Fruit fly (Drosophila melanogaster) whole organism, prepupa: Measurements from ENCODE around the gene TwdlX.

Experiments used
- Blimp-1 ChIP-seq: fragments of 200-800 bp; sonication (Bioruptor generic); optimal IDR thresholded peaks from 3 replicates; lab custom pipeline; 2017; ENCODE audit warnings: missing biosample characterization, missing genetic modification characterization, mild to moderate bottlenecking, moderate library complexity, missing genetic modification reagents
- CG10631 ChIP-seq: fragments of 200-800 bp; sonication (Bioruptor generic); optimal IDR thresholded peaks from 2 replicates; lab custom pipeline; 2016; ENCODE audit warnings: missing biosample characterization, missing genetic modification characterization
- CG11902 ChIP-seq: fragments of 200-800 bp; sonication (Bioruptor generic); optimal IDR thresholded peaks from 3 replicates; lab custom pipeline; 2016; ENCODE audit warnings: missing biosample characterization, missing genetic modification characterization
- CG1621 ChIP-seq: fragments of 200-800 bp; sonication (Bioruptor generic); optimal IDR thresholded peaks from 3 replicates; lab custom pipeline; 2018; ENCODE audit warnings: missing biosample characterization, mild to moderate bottlenecking, missing genetic modification characterization
- CG16779 ChIP-seq: fragments of 200-800 bp; sonication (Bioruptor generic); optimal IDR thresholded peaks from 3 replicates; lab custom pipeline; 2017; ENCODE audit warnings: missing biosample characterization, mild to moderate bottlenecking, missing genetic modification characterization
- CG3032 ChIP-seq: fragments of 200-800 bp; optimal IDR thresholded peaks from 2 replicates; lab custom pipeline; 2019; ENCODE audit warnings: missing biosample characterization, mild to moderate bottlenecking, missing genetic modification characterization, moderate library complexity
- CG31627 ChIP-seq: fragments of 200-800 bp; sonication (Bioruptor generic); optimal IDR thresholded peaks from 3 replicates; lab custom pipeline; 2016; ENCODE audit warnings: missing biosample characterization, missing genetic modification characterization
- CG32006 ChIP-seq: fragments of 200-800 bp; sonication (Bioruptor generic); optimal IDR thresholded peaks from 3 replicates; lab custom pipeline; 2017; ENCODE audit warnings: missing biosample characterization, mild to moderate bottlenecking, missing genetic modification characterization
- CG34406 ChIP-seq: fragments of 200-800 bp; sonication (Bioruptor generic); optimal IDR thresholded peaks from 3 replicates; lab custom pipeline; 2016; ENCODE audit warnings: missing biosample characterization, missing genetic modification characterization
- CG3919 ChIP-seq: fragments of 200-800 bp; sonication (Bioruptor generic); optimal IDR thresholded peaks from 3 replicates; lab custom pipeline; 2016; ENCODE audit warnings: missing biosample characterization, missing genetic modification characterization
- CG4318 ChIP-seq: fragments of 200-800 bp; sonication (Bioruptor generic); optimal IDR thresholded peaks from 3 replicates; lab custom pipeline; 2017; ENCODE audit warnings: missing biosample characterization, mild to moderate bottlenecking, missing genetic modification characterization
- CG6163 ChIP-seq: fragments of 200-800 bp; sonication (Bioruptor generic); IDR thresholded peaks from 3 replicates; pipeline ENCODE4 v1.3.6; 2022; ENCODE audit warnings: missing biosample characterization, missing genetic modification characterization
- CG6276 ChIP-seq: fragments of 200-800 bp; sonication (Bioruptor generic); optimal IDR thresholded peaks from 2 replicates; lab custom pipeline; 2017; ENCODE audit warnings: missing biosample characterization, mild to moderate bottlenecking, missing genetic modification characterization
- CG6792 ChIP-seq: fragments of 200-800 bp; sonication (Bioruptor generic); optimal IDR thresholded peaks from 3 replicates; lab custom pipeline; 2016; ENCODE audit warnings: missing biosample characterization, missing genetic modification characterization
- CG6808 ChIP-seq: fragments of 200-800 bp; sonication (Bioruptor generic); optimal IDR thresholded peaks from 3 replicates; lab custom pipeline; 2017; ENCODE audit warnings: missing biosample characterization, missing genetic modification characterization, mild to moderate bottlenecking, moderate library complexity, missing genetic modification reagents
- CG7368 ChIP-seq: fragments of 200-800 bp; sonication (Bioruptor generic); optimal IDR thresholded peaks from 3 replicates; lab custom pipeline; 2016; ENCODE audit warnings: missing biosample characterization, missing genetic modification characterization
- CG8119 ChIP-seq: fragments of 200-800 bp; sonication (Bioruptor generic); IDR thresholded peaks from 3 replicates; pipeline ENCODE4 v1.3.6; 2022; ENCODE audit warnings: missing biosample characterization, missing genetic modification characterization
- CG8319 ChIP-seq: fragments of 200-800 bp; sonication (Bioruptor generic); optimal IDR thresholded peaks from 3 replicates; lab custom pipeline; 2016; ENCODE audit warnings: missing biosample characterization, missing genetic modification characterization
- CG8632 ChIP-seq: fragments of 200-800 bp; sonication (Bioruptor generic); optimal IDR thresholded peaks from 3 replicates; lab custom pipeline; 2016; ENCODE audit warnings: missing biosample characterization, missing genetic modification characterization
- CG9139 ChIP-seq: fragments of 200-800 bp; sonication (Bioruptor generic); optimal IDR thresholded peaks from 3 replicates; lab custom pipeline; 2017; ENCODE audit warnings: missing biosample characterization, mild to moderate bottlenecking, missing genetic modification characterization
- Eip78C ChIP-seq: fragments of 200-800 bp; sonication (Bioruptor generic); peaks from one replicate; lab custom pipeline; 2016; ENCODE audit warnings: missing biosample characterization, missing genetic modification characterization
- Eip93F ChIP-seq: fragments of 200-800 bp; sonication (Bioruptor generic); optimal IDR thresholded peaks from 2 replicates; lab custom pipeline; 2016; ENCODE audit warnings: missing biosample characterization, mild to moderate bottlenecking, missing genetic modification characterization
- Ets96B ChIP-seq: fragments of 200-800 bp; optimal IDR thresholded peaks from 2 replicates; lab custom pipeline; 2019; ENCODE audit warnings: missing biosample characterization, mild to moderate bottlenecking, missing genetic modification characterization, moderate library complexity
- Gug ChIP-seq: fragments of 200-800 bp; sonication (Bioruptor generic); IDR thresholded peaks from 2 replicates; pipeline ENCODE4 v1.3.6; 2022; ENCODE audit warnings: missing biosample characterization, missing genetic modification characterization
- Hr38 ChIP-seq: sonication (Bioruptor generic); optimal IDR thresholded peaks from 2 replicates; lab custom pipeline; 2016; ENCODE audit warnings: missing biosample characterization, missing genetic modification characterization
- Hr39 ChIP-seq: fragments of 200-800 bp; sonication (Bioruptor generic); optimal IDR thresholded peaks from 2 replicates; lab custom pipeline; 2016; ENCODE audit warnings: missing biosample characterization, missing genetic modification characterization
- Hr4 ChIP-seq: fragments of 200-800 bp; sonication (Bioruptor generic); optimal IDR thresholded peaks from 3 replicates; lab custom pipeline; 2016; ENCODE audit warnings: missing biosample characterization, missing genetic modification characterization
- Lpt ChIP-seq: fragments of 200-800 bp; sonication (Bioruptor generic); optimal IDR thresholded peaks from 3 replicates; lab custom pipeline; 2016; ENCODE audit warnings: missing biosample characterization, missing genetic modification characterization
- Met ChIP-seq: fragments of 200-800 bp; sonication (Bioruptor generic); optimal IDR thresholded peaks from 3 replicates; lab custom pipeline; 2016; ENCODE audit warnings: missing biosample characterization, missing genetic modification characterization
- Smox ChIP-seq: fragments of 200-800 bp; sonication (Bioruptor generic); optimal IDR thresholded peaks from 3 replicates; lab custom pipeline; 2016; ENCODE audit warnings: missing biosample characterization, missing genetic modification characterization
- Sox102F ChIP-seq: fragments of 200-800 bp; sonication (Bioruptor generic); optimal IDR thresholded peaks from 2 replicates; lab custom pipeline; 2016; ENCODE audit warnings: missing biosample characterization, mild to moderate bottlenecking, missing genetic modification characterization
- Sox15 ChIP-seq: fragments of 200-800 bp; sonication (Bioruptor generic); optimal IDR thresholded peaks from 3 replicates; lab custom pipeline; 2016; ENCODE audit warnings: missing biosample characterization, missing genetic modification characterization
- achi ChIP-seq: fragments of 200-800 bp; sonication (Bioruptor generic); optimal IDR thresholded peaks from 3 replicates; lab custom pipeline; 2016; ENCODE audit warnings: missing biosample characterization, missing genetic modification characterization
- acj6 ChIP-seq: fragments of 200-800 bp; sonication (Bioruptor generic); optimal IDR thresholded peaks from 3 replicates; lab custom pipeline; 2016; ENCODE audit warnings: missing biosample characterization, missing genetic modification characterization
- cyc ChIP-seq: fragments of 200-800 bp; sonication (Bioruptor generic); optimal IDR thresholded peaks from 3 replicates; lab custom pipeline; 2016; ENCODE audit warnings: missing biosample characterization, missing genetic modification characterization
- dac ChIP-seq: fragments of 200-800 bp; sonication (Bioruptor generic); optimal IDR thresholded peaks from 2 replicates; lab custom pipeline; 2017; ENCODE audit warnings: missing biosample characterization, mild to moderate bottlenecking, missing genetic modification characterization
- dsx ChIP-seq: fragments of 200-800 bp; optimal IDR thresholded peaks from 3 replicates; lab custom pipeline; 2019; ENCODE audit warnings: missing biosample characterization, mild to moderate bottlenecking, missing genetic modification characterization, moderate library complexity; ENCODE audit not compliant: poor library complexity, severe bottlenecking
- eg ChIP-seq: fragments of 200-800 bp; sonication (Bioruptor generic); IDR thresholded peaks from 3 replicates; pipeline ENCODE4 v1.3.6; 2022; ENCODE audit warnings: missing biosample characterization, missing genetic modification characterization
- esn ChIP-seq: fragments of 200-800 bp; sonication (Bioruptor generic); optimal IDR thresholded peaks from 2 replicates; lab custom pipeline; 2016; ENCODE audit warnings: missing biosample characterization, mild to moderate bottlenecking, missing genetic modification characterization, moderate library complexity
- fd59A ChIP-seq: fragments of 200-800 bp; sonication (Bioruptor generic); optimal IDR thresholded peaks from 2 replicates; lab custom pipeline; 2017; ENCODE audit warnings: missing biosample characterization, mild to moderate bottlenecking, missing genetic modification characterization, missing genetic modification reagents
- fd85E ChIP-seq: fragments of 200-800 bp; sonication (Bioruptor generic); optimal IDR thresholded peaks from 3 replicates; lab custom pipeline; 2016; ENCODE audit warnings: missing biosample characterization, missing genetic modification characterization
- fkh ChIP-seq: fragments of 200-800 bp; sonication (Bioruptor generic); optimal IDR thresholded peaks from 3 replicates; lab custom pipeline; 2017; ENCODE audit warnings: missing biosample characterization, mild to moderate bottlenecking, missing genetic modification characterization, moderate library complexity
- lz ChIP-seq: fragments of 200-800 bp; sonication (Bioruptor generic); optimal IDR thresholded peaks from 3 replicates; lab custom pipeline; 2016; ENCODE audit warnings: missing biosample characterization, missing genetic modification characterization
- net ChIP-seq: fragments of 200-800 bp; sonication (Bioruptor generic); optimal IDR thresholded peaks from 3 replicates; lab custom pipeline; 2016; ENCODE audit warnings: missing biosample characterization, missing genetic modification characterization
- pdm3 ChIP-seq: fragments of 200-800 bp; sonication (Bioruptor generic); optimal IDR thresholded peaks from 3 replicates; lab custom pipeline; 2016; ENCODE audit warnings: missing biosample characterization, missing genetic modification characterization
- salr ChIP-seq, 2 experiments: fragments of 200-800 bp; sonication (Bioruptor generic); optimal IDR thresholded peaks; 3 replicates each; lab custom pipeline; 2016 to 2018; ENCODE audit warnings: missing biosample characterization in 2 of 2, missing genetic modification characterization in 2 of 2, mild to moderate bottlenecking in 1 of 2
- spab ChIP-seq: fragments of 200-800 bp; sonication (Bioruptor generic); optimal IDR thresholded peaks from 2 replicates; lab custom pipeline; 2017; ENCODE audit warnings: missing biosample characterization, mild to moderate bottlenecking, missing genetic modification characterization, missing genetic modification reagents
- ss ChIP-seq, 2 experiments: fragments of 200-800 bp; sonication (Bioruptor generic); optimal IDR thresholded peaks; 2 replicates in 1 of 2; 3 replicates in 1 of 2; lab custom pipeline; 2017 to 2018; ENCODE audit warnings: mild to moderate bottlenecking in 2 of 2, missing biosample characterization in 2 of 2, missing genetic modification characterization in 2 of 2, moderate library complexity in 1 of 2
- topi ChIP-seq: fragments of 200-800 bp; sonication (Bioruptor generic); optimal IDR thresholded peaks from 3 replicates; lab custom pipeline; 2016; ENCODE audit warnings: missing biosample characterization, missing genetic modification characterization

Gene TwdlX

dm6 chrX:16764955-16765354, 34.1 kb downstream of the TwdlX start (continued):
- TF ChIP-seq CG1621 (peak; percentile 8), Hr38 (no peak), fkh (GFP tag; lab: Kevin White, UChicago) (no peak), esn (GFP tag; lab: Kevin White, UChicago) (peak; percentile 53), CG32006 (GFP tag; lab: Kevin White, UChicago) (peak; percentile 48), fd85E (GFP tag; lab: Kevin White, UChicago) (no peak), CG6808 (GFP tag; lab: Kevin White, UChicago) (peak; percentile 39), Eip78C (GFP tag; lab: Kevin White, UChicago) (peak; percentile 91), CG10631 (GFP tag; lab: Kevin White, UChicago) (peak; percentile 34), Sox15 (GFP tag; lab: Kevin White, UChicago) (no peak), Eip93F (GFP tag; lab: Kevin White, UChicago) (no peak), dac (no peak), Sox102F (GFP tag; lab: Kevin White, UChicago) (peak; percentile 26)

dm6 chrX:16765809-16766208, 34.9 kb downstream of the TwdlX start:
- TF ChIP-seq Sox15 (GFP tag; lab: Kevin White, UChicago) (no peak), CG16779 (tag; lab: Kevin White, UChicago) (no peak), Hr39 (no peak), topi (peak; percentile 1), fd59A (GFP tag; lab: Kevin White, UChicago) (peak; percentile 2), CG7368 (no peak), lz (GFP tag; lab: Kevin White, UChicago) (no peak), dac (no peak), CG6792 (GFP tag; lab: Kevin White, UChicago) (peak; percentile 13), CG4318 (GFP tag; lab: Kevin White, UChicago) (no peak), Eip78C (GFP tag; lab: Kevin White, UChicago) (peak; percentile 84), Hr4 (peak; percentile 63), ss (GFP tag; optimal IDR thresholded peaks at IDR 0.05; lab: Kevin White, UChicago) (peak in 1 of 2 experiments; percentile 24), pdm3 (GFP tag; lab: Kevin White, UChicago) (peak; percentile 50), Ets96B (tag; lab: Kevin White, UChicago) (peak; percentile 15), CG6276 (GFP tag; lab: Kevin White, UChicago) (no peak), dsx (GFP tag; lab: Kevin White, UChicago) (peak; percentile 4), CG34406 (GFP tag; lab: Kevin White, UChicago) (no peak), CG6163 (GFP tag; lab: Robert Waterston, UW) (no peak), eg (0 out of 3 replicates have a peak, but pooled peaks have one; percentile 38), CG10631 (GFP tag; lab: Kevin White, UChicago) (peak; percentile 42), CG11902 (no peak), CG3919 (GFP tag; lab: Kevin White, UChicago) (peak; percentile 7), Met (GFP tag; lab: Kevin White, UChicago) (peak; percentile 10), Blimp-1 (GFP tag; lab: Kevin White, UChicago) (no peak), salr (GFP tag; optimal IDR thresholded peaks at IDR 0.05; lab: Kevin White, UChicago) (no peak), CG8319 (no peak), Gug (GFP tag; lab: Robert Waterston, UW) (no peak), CG32006 (GFP tag; lab: Kevin White, UChicago) (peak; percentile 55), acj6 (GFP tag; lab: Kevin White, UChicago) (peak; percentile 40), fd85E (GFP tag; lab: Kevin White, UChicago) (no peak), Smox (GFP tag; lab: Kevin White, UChicago) (peak; percentile 7), CG1621 (no peak), CG9139 (GFP tag; lab: Kevin White, UChicago) (no peak), cyc (GFP tag; lab: Kevin White, UChicago) (no peak), Lpt (GFP tag; lab: Kevin White, UChicago) (peak; percentile 56), CG8632 (GFP tag; lab: Kevin White, UChicago) (peak; percentile 30), achi (GFP tag; lab: Kevin White, UChicago) (peak; percentile 47), fkh (GFP tag; lab: Kevin White, UChicago) (no peak), CG3032 (peak; percentile 37), net (GFP tag; lab: Kevin White, UChicago) (no peak), spab (GFP tag; lab: Kevin White, UChicago) (no peak), CG31627 (GFP tag; lab: Kevin White, UChicago) (no peak), Hr38 (no peak), CG8119 (GFP tag; lab: Robert Waterston, UW) (peak; percentile 46; the same call in 2 of the 3 replicates), esn (GFP tag; lab: Kevin White, UChicago) (no peak)
